Fruit fly (Drosophila melanogaster): ENCODE measurements around the gene CG9427.

The CG9427 gene

DNA sequence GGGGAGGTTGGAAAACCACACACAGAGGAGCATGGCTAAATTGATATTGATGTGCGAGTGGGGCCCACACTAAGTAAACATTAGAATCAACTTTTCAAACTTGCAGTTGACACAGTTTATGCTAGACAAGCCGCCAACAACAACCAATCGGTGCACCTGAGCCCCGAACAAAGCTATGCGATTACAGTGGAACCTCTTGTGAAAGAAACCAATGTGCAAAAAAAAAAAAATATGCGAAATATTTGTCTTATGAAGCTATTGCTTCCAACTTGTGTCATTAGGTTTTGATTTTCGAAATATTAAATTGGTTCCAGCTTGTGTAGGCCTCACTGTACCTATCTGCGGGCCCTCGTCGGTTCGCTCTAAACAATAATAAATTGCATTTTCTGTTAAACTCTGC, 8.4 kb downstream of the CG9427 start (continued):
- no peak for TF ChIP-seq bbx (GFP tag; IDR thresholded peaks at IDR 0.05; ENCODE audit: partially characterized antibody)
- peak; percentile 79 for TF ChIP-seq Mrtf (GFP tag; IDR thresholded peaks at IDR 0.05)
- peak; percentile 51 for TF ChIP-seq slp2 (GFP tag; optimal IDR thresholded peaks at IDR 0.05)
- TF ChIP-seq Oaz (GFP tag; IDR thresholded peaks at IDR 0.05), result peak; percentile 48
- TF ChIP-seq CG18476 (GFP tag; optimal IDR thresholded peaks at IDR 0.05), result peak; percentile 46
- TF ChIP-seq zen2 (GFP tag; IDR thresholded peaks at IDR 0.05; ENCODE audit: partially characterized antibody), result no peak
- TF ChIP-seq Bgb (GFP tag; IDR thresholded peaks at IDR 0.05; ENCODE audit: partially characterized antibody), result no peak
- no peak for TF ChIP-seq sima (GFP tag; optimal IDR thresholded peaks at IDR 0.05)
- no peak for TF ChIP-seq CG10543 (GFP tag; optimal IDR thresholded peaks at IDR 0.05)
- no peak for TF ChIP-seq CHES-1-like (GFP tag; optimal IDR thresholded peaks at IDR 0.05)
- TF ChIP-seq grau (tag; optimal IDR thresholded peaks at IDR 0.05), result peak; percentile 90
- peak; percentile 88 for TF ChIP-seq CG32772 (GFP tag; IDR thresholded peaks at IDR 0.05)
- 0 out of 3 replicates have a peak, but pooled peaks have one; percentile 61 for TF ChIP-seq CG6175 (GFP tag; IDR thresholded peaks at IDR 0.05)
- TF ChIP-seq CG11504 (tag; optimal IDR thresholded peaks at IDR 0.05), result peak; percentile 81
- TF ChIP-seq ham (GFP tag; IDR thresholded peaks at IDR 0.05), result no peak
- peak; percentile 93 for TF ChIP-seq zfh1 (GFP tag; IDR thresholded peaks at IDR 0.05)
- no peak for TF ChIP-seq CG4328 (GFP tag; optimal IDR thresholded peaks at IDR 0.05)
- TF ChIP-seq HmgZ (tag; optimal IDR thresholded peaks at IDR 0.05), result peak; percentile 25
- TF ChIP-seq danr (GFP tag; IDR thresholded peaks at IDR 0.05), result peak; percentile 67
- TF ChIP-seq GATAe (GFP tag; conservative IDR thresholded peaks at IDR 0.05), result peak; percentile 23; the same call in 1 of the 2 replicates
- no peak; the same call in 2 of the 3 replicates for TF ChIP-seq sr (GFP tag; IDR thresholded peaks at IDR 0.05)
- TF ChIP-seq Dip2 (GFP tag; IDR thresholded peaks at IDR 0.05), result no peak
- no peak for TF ChIP-seq CG14965 (GFP tag; optimal IDR thresholded peaks at IDR 0.05; ENCODE audit: borderline replicate concordance)
- peak; percentile 74 for TF ChIP-seq ranshi (GFP tag; IDR thresholded peaks at IDR 0.05)
- TF ChIP-seq Hr39 (optimal IDR thresholded peaks at IDR 0.05), result no peak
- peak; percentile 52; the same call in 1 of the 2 replicates for TF ChIP-seq CG9215 (GFP tag; IDR thresholded peaks at IDR 0.05)
- peak; percentile 71 for TF ChIP-seq NC2β (GFP tag; optimal IDR thresholded peaks at IDR 0.05)
- TF ChIP-seq CG4617 (GFP tag; optimal IDR thresholded peaks at IDR 0.05; ENCODE audit: borderline replicate concordance), result peak; percentile 13
- peak; percentile 69 for TF ChIP-seq CG12219 (GFP tag; optimal IDR thresholded peaks at IDR 0.05)
- TF ChIP-seq CG30403 (GFP tag; optimal IDR thresholded peaks at IDR 0.05), result peak; percentile 78
- TF ChIP-seq CG12071 (GFP tag; optimal IDR thresholded peaks at IDR 0.05), result peak; percentile 60
- TF ChIP-seq chinmo (GFP tag; IDR thresholded peaks at IDR 0.05; ENCODE audit: partially characterized antibody), result no peak
- peak; percentile 76 for TF ChIP-seq bab2 (GFP tag; optimal IDR thresholded peaks at IDR 0.05)
- peak; percentile 71 for TF ChIP-seq CG4404 (GFP tag; IDR thresholded peaks at IDR 0.05)
- peak; percentile 77 for TF ChIP-seq CG4424 (GFP tag; optimal IDR thresholded peaks at IDR 0.05)
- TF ChIP-seq Lim3 (GFP tag; IDR thresholded peaks at IDR 0.05), result peak; percentile 20; the same call in 1 of the 2 replicates
- no peak for TF ChIP-seq Sry-β (GFP tag; optimal IDR thresholded peaks at IDR 0.05)
- TF ChIP-seq en (GFP tag; optimal IDR thresholded peaks at IDR 0.05), result peak; percentile 61
- TF ChIP-seq inv (GFP tag; IDR thresholded peaks at IDR 0.05; ENCODE audit: partially characterized antibody), result no peak
- peak; percentile 5 for TF ChIP-seq CG17568 (GFP tag; optimal IDR thresholded peaks at IDR 0.05)
- TF ChIP-seq CG31365 (tag; optimal IDR thresholded peaks at IDR 0.05), result peak; percentile 27
- no peak for TF ChIP-seq CG7928 (GFP tag; optimal IDR thresholded peaks at IDR 0.05)
- TF ChIP-seq unc-4 (GFP tag; IDR thresholded peaks at IDR 0.05; ENCODE audit: partially characterized antibody), result no peak
- TF ChIP-seq CG5245 (GFP tag; optimal IDR thresholded peaks at IDR 0.05), result peak; percentile 79
- TF ChIP-seq nau (GFP tag; optimal IDR thresholded peaks at IDR 0.05), result peak; percentile 59
- TF ChIP-seq Blimp-1 (GFP tag; optimal IDR thresholded peaks at IDR 0.05), result peak; percentile 82
- TF ChIP-seq TFAM (GFP tag; optimal IDR thresholded peaks at IDR 0.05), result no peak
- peak; percentile 6 for TF ChIP-seq CG13123 (GFP tag; optimal IDR thresholded peaks at IDR 0.05)
- TF ChIP-seq Bteb2 (GFP tag; optimal IDR thresholded peaks at IDR 0.05), result peak; percentile 33
- peak; percentile 69 for TF ChIP-seq NfI (GFP tag; optimal IDR thresholded peaks at IDR 0.05)
- peak; percentile 21 for TF ChIP-seq Elba2 (GFP tag; optimal IDR thresholded peaks at IDR 0.05)

Data from whole organism, embryonic.